Fruit fly (Drosophila melanogaster) whole organism, embryonic: ENCODE data around the gene CG4267.

Experiments used
- CG17385 ChIP-seq: fragments of 200-800 bp; sonication (Bioruptor generic); optimal IDR thresholded peaks from 3 replicates; lab custom pipeline; 2018; ENCODE audit warnings: missing biosample characterization, mild to moderate bottlenecking, missing genetic modification characterization
- CG31388 ChIP-seq: fragments of 200-800 bp; sonication (Bioruptor generic); optimal IDR thresholded peaks from 2 replicates; lab custom pipeline; 2016; ENCODE audit warnings: missing biosample characterization, missing genetic modification characterization
- CG4328 ChIP-seq: fragments of 200-800 bp; sonication (Bioruptor generic); optimal IDR thresholded peaks from 3 replicates; lab custom pipeline; 2017; ENCODE audit warnings: missing biosample characterization, missing genetic modification reagents, missing genetic modification characterization
- CG7839 ChIP-seq: fragments of 200-800 bp; sonication (Bioruptor generic); optimal IDR thresholded peaks from 3 replicates; lab custom pipeline; 2018; ENCODE audit warnings: missing biosample characterization, mild to moderate bottlenecking, missing genetic modification characterization, moderate library complexity
- ERR ChIP-seq: fragments of 200-800 bp; sonication (Bioruptor generic); optimal IDR thresholded peaks from 2 replicates; lab custom pipeline; 2016; ENCODE audit warnings: missing biosample characterization, missing genetic modification characterization
- Opbp ChIP-seq: fragments of 200-800 bp; sonication (Bioruptor generic); IDR thresholded peaks from 3 replicates; pipeline ENCODE4 v1.3.6; 2022; ENCODE audit warnings: missing biosample characterization, missing genetic modification characterization; ENCODE audit not compliant: partially characterized antibody
- Ptx1 ChIP-seq: fragments of 200-800 bp; sonication (Bioruptor generic); IDR thresholded peaks from 2 replicates; pipeline ENCODE4 v1.3.6; 2022; ENCODE audit warnings: missing biosample characterization, missing genetic modification characterization
- ara ChIP-seq: fragments of 200-800 bp; sonication (Bioruptor generic); IDR thresholded peaks from 2 replicates; pipeline ENCODE4 v1.3.6; 2022; ENCODE audit warnings: missing biosample characterization, missing genetic modification characterization
- fd3F ChIP-seq: fragments of 200-800 bp; sonication (Bioruptor generic); optimal IDR thresholded peaks from 2 replicates; lab custom pipeline; 2018; ENCODE audit warnings: missing biosample characterization, mild to moderate bottlenecking, missing genetic modification characterization, moderate library complexity
- maf-S ChIP-seq: fragments of 200-800 bp; sonication (Bioruptor generic); optimal IDR thresholded peaks from 2 replicates; lab custom pipeline; 2016; ENCODE audit warnings: missing biosample characterization, missing genetic modification characterization
- slou ChIP-seq: fragments of 200-800 bp; sonication (Bioruptor generic); optimal IDR thresholded peaks from 3 replicates; lab custom pipeline; 2016; ENCODE audit warnings: missing biosample characterization, missing genetic modification characterization
- ssp ChIP-seq: fragments of 200-800 bp; sonication (Bioruptor generic); IDR thresholded peaks from 2 replicates; pipeline ENCODE4 v1.3.6; 2022; ENCODE audit warnings: missing biosample characterization, missing genetic modification characterization
- stwl ChIP-seq: fragments of 200-800 bp; sonication (Bioruptor generic); optimal IDR thresholded peaks from 3 replicates; lab custom pipeline; 2018; ENCODE audit warnings: missing biosample characterization, mild to moderate bottlenecking, missing genetic modification characterization, moderate library complexity

CG4267 gene

DNA sequence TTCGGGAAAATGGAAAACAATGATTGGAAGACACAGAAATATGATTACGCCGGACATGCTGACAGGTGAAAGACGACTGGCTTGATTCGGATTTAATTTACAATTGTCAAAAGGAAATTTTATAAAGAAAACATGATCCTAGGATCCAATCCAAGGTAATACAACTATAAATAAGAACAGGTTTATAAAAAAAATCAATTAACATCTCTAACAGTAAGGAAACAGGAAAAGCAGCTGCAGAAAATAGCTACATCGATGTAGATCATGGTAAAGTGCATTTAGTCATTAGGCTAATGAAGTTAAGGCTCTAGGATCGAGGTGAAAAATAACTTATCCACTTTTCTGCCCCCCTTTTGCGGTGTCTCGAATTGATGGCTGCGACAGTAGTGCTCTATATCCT, 47.1 kb downstream of the CG4267 start, which contains the start of gene CG17237:
Gene CG17237 (minus strand): TSS at position 101 of the 400 bp plus-strand sequence.
- TF ChIP-seq CG17385 (GFP tag; lab: Kevin White, UChicago) (no peak), CG4328 (no peak), stwl (tag; lab: Kevin White, UChicago) (no peak), Ptx1 (GFP tag; lab: Robert Waterston, UW) (no peak), maf-S (GFP tag; lab: Kevin White, UChicago) (no peak), slou (GFP tag; lab: Kevin White, UChicago) (no peak), fd3F (GFP tag; lab: Kevin White, UChicago) (no peak), Opbp (no peak), ara (no peak), CG7839 (no peak), ssp (GFP tag; lab: Robert Waterston, UW) (no peak)

dm6 chr2L:2290638-2291037, 48.5 kb downstream of the CG4267 start, which contains the start of gene robl22E:
Gene robl22E, minus strand, starts transcription at chr2L:2290738.
- no peak for TF ChIP-seq CG31388 (GFP tag; lab: Kevin White, UChicago)
- no peak for TF ChIP-seq ERR
